Fruit fly (Drosophila melanogaster): ENCODE data around the gene Caf1-180.
A peak's percentile ranks its signal among the peaks of the same experiment; 100 is the strongest.

Gene Caf1-180

dm6 chrX:8601165-8601564 is 4.9 kb downstream of the Caf1-180 start:
- TF ChIP-seq ey (GFP tag; optimal IDR thresholded peaks at IDR 0.05) (peak; percentile 65), OdsH (GFP tag; optimal IDR thresholded peaks at IDR 0.05) (peak; percentile 30), Hr78 (GFP tag; optimal IDR thresholded peaks at IDR 0.05) (no peak), Jra (GFP tag; optimal IDR thresholded peaks at IDR 0.05) (no peak), N (GFP tag; optimal IDR thresholded peaks at IDR 0.05) (no peak), psq (GFP tag; optimal IDR thresholded peaks at IDR 0.05) (peak; percentile 2), fru (GFP tag; optimal IDR thresholded peaks at IDR 0.05) (no peak), Hnf4 (GFP tag; optimal IDR thresholded peaks at IDR 0.05) (no peak), sage (GFP tag; optimal IDR thresholded peaks at IDR 0.05) (peak; percentile 35), Abd-B (GFP tag; optimal IDR thresholded peaks at IDR 0.05) (no peak), h (GFP tag; optimal IDR thresholded peaks at IDR 0.05) (no peak), HLH106 (tag; optimal IDR thresholded peaks at IDR 0.05) (peak; percentile 60), Myc (optimal IDR thresholded peaks at IDR 0.05) (no peak), br (GFP tag; optimal IDR thresholded peaks at IDR 0.05) (peak; percentile 58), GATAd (GFP tag; optimal IDR thresholded peaks at IDR 0.05) (no peak), Dif (GFP tag; optimal IDR thresholded peaks at IDR 0.05; ENCODE audit: partially characterized antibody) (no peak), Rel (GFP tag; optimal IDR thresholded peaks at IDR 0.05) (no peak), Rel (tag; optimal IDR thresholded peaks at IDR 0.05) (no peak), foxo (GFP tag; optimal IDR thresholded peaks at IDR 0.05) (peak in 1 of 2 experiments; percentile 70), dl (GFP tag; optimal IDR thresholded peaks at IDR 0.05; ENCODE audit: insufficient read depth in 1 of 2, partially characterized antibody in 2 of 2) (no peak)

dm6 chrX:8593159-8593476 is 13.0 kb downstream of the Caf1-180 start:
- no peak for TF ChIP-seq Rel (GFP tag; optimal IDR thresholded peaks at IDR 0.05)
- TF ChIP-seq Rel (tag; optimal IDR thresholded peaks at IDR 0.05), result peak; percentile 69
- TF ChIP-seq Sp1 (GFP tag; optimal IDR thresholded peaks at IDR 0.05), result no peak

- no peak for TF ChIP-seq CrebA (GFP tag; optimal IDR thresholded peaks at IDR 0.05; ENCODE audit: borderline replicate concordance)
- no peak for TF ChIP-seq CG32264 (GFP tag; optimal IDR thresholded peaks at IDR 0.05)
- TF ChIP-seq dmrt93B (GFP tag; optimal IDR thresholded peaks at IDR 0.05), result no peak
- TF ChIP-seq Jra (GFP tag; optimal IDR thresholded peaks at IDR 0.05), result no peak
- no peak for TF ChIP-seq GATAd (GFP tag; optimal IDR thresholded peaks at IDR 0.05)
- no peak for TF ChIP-seq Rel (GFP tag; optimal IDR thresholded peaks at IDR 0.05)
- no peak for TF ChIP-seq Rel (tag; optimal IDR thresholded peaks at IDR 0.05)
- TF ChIP-seq CG9705 (GFP tag; optimal IDR thresholded peaks at IDR 0.05), result no peak
- TF ChIP-seq psq (GFP tag; optimal IDR thresholded peaks at IDR 0.05), result peak; percentile 6
- TF ChIP-seq brk (GFP tag; optimal IDR thresholded peaks at IDR 0.05), result no peak
- TF ChIP-seq sage (GFP tag; optimal IDR thresholded peaks at IDR 0.05), result no peak
- TF ChIP-seq lola (GFP tag; optimal IDR thresholded peaks at IDR 0.05), result no peak
- no peak for TF ChIP-seq dsf (GFP tag; optimal IDR thresholded peaks at IDR 0.05; ENCODE audit: borderline replicate concordance)
- TF ChIP-seq Abd-B (GFP tag; optimal IDR thresholded peaks at IDR 0.05), result no peak
- TF ChIP-seq Dif (GFP tag; optimal IDR thresholded peaks at IDR 0.05; ENCODE audit: partially characterized antibody), result no peak
- no peak for TF ChIP-seq dl (GFP tag; optimal IDR thresholded peaks at IDR 0.05; ENCODE audit: insufficient read depth in 1 of 2, partially characterized antibody in 2 of 2)
- TF ChIP-seq Sp1 (GFP tag; optimal IDR thresholded peaks at IDR 0.05), result peak; percentile 18
- peak; percentile 27 for TF ChIP-seq HLH106 (tag; optimal IDR thresholded peaks at IDR 0.05)
- TF ChIP-seq tai (GFP tag; optimal IDR thresholded peaks at IDR 0.05), result no peak
- TF ChIP-seq OdsH (GFP tag; optimal IDR thresholded peaks at IDR 0.05), result peak; percentile 5
- TF ChIP-seq foxo (GFP tag; optimal IDR thresholded peaks at IDR 0.05), result peak in 1 of 2 experiments; percentile 29
- TF ChIP-seq usp (GFP tag; optimal IDR thresholded peaks at IDR 0.05), result no peak
- peak; percentile 30 for TF ChIP-seq ey (GFP tag; optimal IDR thresholded peaks at IDR 0.05)
- no peak for TF ChIP-seq jim (GFP tag; optimal IDR thresholded peaks at IDR 0.05)
- TF ChIP-seq Myc (optimal IDR thresholded peaks at IDR 0.05), result no peak
- TF ChIP-seq pan (optimal IDR thresholded peaks at IDR 0.05), result no peak
- TF ChIP-seq Mio (GFP tag; optimal IDR thresholded peaks at IDR 0.05), result no peak
- no peak for TF ChIP-seq fru (GFP tag; optimal IDR thresholded peaks at IDR 0.05)
- no peak for TF ChIP-seq Hr83 (GFP tag; optimal IDR thresholded peaks at IDR 0.05; ENCODE audit: poor library complexity, severe bottlenecking)
- TF ChIP-seq woc (GFP tag; optimal IDR thresholded peaks at IDR 0.05), result no peak
- TF ChIP-seq Dfd (GFP tag; optimal IDR thresholded peaks at IDR 0.05), result no peak
- peak; percentile 40 for TF ChIP-seq br (GFP tag; optimal IDR thresholded peaks at IDR 0.05)
- TF ChIP-seq N (GFP tag; optimal IDR thresholded peaks at IDR 0.05), result no peak
- TF ChIP-seq h (GFP tag; optimal IDR thresholded peaks at IDR 0.05), result peak; percentile 10
Observed at dm6 chrX:8592437-8593158, 13.5 kb downstream of the Caf1-180 start.
